Fruit fly (Drosophila melanogaster): ENCODE results near the gene Droj2.

The Droj2 gene

dm6 chr3R:13403032-13403459 is 21.1 kb downstream of the Droj2 start, which contains the start of gene Dpm3 (continued):
- peak; percentile 41 for TF ChIP-seq bcd (GFP tag; optimal IDR thresholded peaks at IDR 0.05)
- no peak for TF ChIP-seq ara (GFP tag; IDR thresholded peaks at IDR 0.05)
- peak; percentile 54 for TF ChIP-seq Xbp1 (GFP tag; optimal IDR thresholded peaks at IDR 0.05)
- peak; percentile 96 for TF ChIP-seq stwl (tag; optimal IDR thresholded peaks at IDR 0.05)
- TF ChIP-seq eyg (GFP tag; optimal IDR thresholded peaks at IDR 0.05): peak; percentile 23
- TF ChIP-seq CG10274 (GFP tag; optimal IDR thresholded peaks at IDR 0.05): no peak
- no peak for TF ChIP-seq Kr (GFP tag; optimal IDR thresholded peaks at IDR 0.05)
- TF ChIP-seq Hr3 (GFP tag; optimal IDR thresholded peaks at IDR 0.05): no peak
- TF ChIP-seq CG43689 (GFP tag; IDR thresholded peaks at IDR 0.05): no peak
- peak; percentile 0 for TF ChIP-seq CG2202 (tag; optimal IDR thresholded peaks at IDR 0.05)
- TF ChIP-seq Dbx (GFP tag; IDR thresholded peaks at IDR 0.05): 0 out of 3 replicates have a peak, but pooled peaks have one; percentile 38
- no peak for TF ChIP-seq dm (GFP tag; optimal IDR thresholded peaks at IDR 0.05)
- peak; percentile 9 for TF ChIP-seq CG7745 (tag; optimal IDR thresholded peaks at IDR 0.05)
- no peak for TF ChIP-seq CG14014 (GFP tag; IDR thresholded peaks at IDR 0.05)
- no peak for TF ChIP-seq Rx (GFP tag; IDR thresholded peaks at IDR 0.05)
- no peak for TF ChIP-seq CG16815 (GFP tag; optimal IDR thresholded peaks at IDR 0.05)
- no peak for TF ChIP-seq bab2 (GFP tag; optimal IDR thresholded peaks at IDR 0.05)
- no peak for TF ChIP-seq tgo (GFP tag; IDR thresholded peaks at IDR 0.05)
- TF ChIP-seq pho (GFP tag; optimal IDR thresholded peaks at IDR 0.05): peak; percentile 60
- TF ChIP-seq zf30C (GFP tag; optimal IDR thresholded peaks at IDR 0.05): no peak
- no peak for TF ChIP-seq CG33557 (GFP tag; optimal IDR thresholded peaks at IDR 0.05)
- no peak for TF ChIP-seq HLH3B (GFP tag; IDR thresholded peaks at IDR 0.05)
- no peak for TF ChIP-seq Aef1 (GFP tag; IDR thresholded peaks at IDR 0.05)
- peak; percentile 57 for TF ChIP-seq CG17802 (tag; optimal IDR thresholded peaks at IDR 0.05)
- TF ChIP-seq CG14860 (GFP tag; IDR thresholded peaks at IDR 0.05; ENCODE audit: partially characterized antibody): peak; percentile 91
- TF ChIP-seq Pdp1 (GFP tag; optimal IDR thresholded peaks at IDR 0.05): peak in 1 of 2 experiments; percentile 57
- TF ChIP-seq gce (GFP tag; IDR thresholded peaks at IDR 0.05): no peak
- peak; percentile 62; the same call in 1 of the 3 replicates for TF ChIP-seq otp (GFP tag; IDR thresholded peaks at IDR 0.05)
- no peak for TF ChIP-seq MTF-1 (GFP tag; optimal IDR thresholded peaks at IDR 0.05; ENCODE audit: borderline replicate concordance)
- peak; percentile 21 for TF ChIP-seq grau (tag; optimal IDR thresholded peaks at IDR 0.05)
- peak; percentile 93 for TF ChIP-seq CG3163 (GFP tag; optimal IDR thresholded peaks at IDR 0.05)
- no peak for TF ChIP-seq gt (GFP tag; IDR thresholded peaks at IDR 0.05)
- no peak for TF ChIP-seq CG4360 (GFP tag; IDR thresholded peaks at IDR 0.05)
- no peak for TF ChIP-seq CG13894 (tag; optimal IDR thresholded peaks at IDR 0.05)
- no peak for TF ChIP-seq CG15269 (tag; optimal IDR thresholded peaks at IDR 0.05)
- TF ChIP-seq CG3065 (GFP tag; optimal IDR thresholded peaks at IDR 0.05): peak; percentile 17
- TF ChIP-seq ATbp (GFP tag; optimal IDR thresholded peaks at IDR 0.05): no peak
- peak; percentile 97 for TF ChIP-seq Sry-δ (GFP tag; optimal IDR thresholded peaks at IDR 0.05)
- no peak for TF ChIP-seq BtbVII (GFP tag; optimal IDR thresholded peaks at IDR 0.05)
- TF ChIP-seq CG32772 (GFP tag; IDR thresholded peaks at IDR 0.05): no peak
- TF ChIP-seq esg (GFP tag; conservative IDR thresholded peaks at IDR 0.05): no peak
- TF ChIP-seq slbo (GFP tag; IDR thresholded peaks at IDR 0.05): peak; percentile 70
- TF ChIP-seq row (GFP tag; IDR thresholded peaks at IDR 0.05): peak; percentile 60
- TF ChIP-seq CG7357 (GFP tag; IDR thresholded peaks at IDR 0.05): no peak
- no peak for TF ChIP-seq cas (GFP tag; IDR thresholded peaks at IDR 0.05)
- TF ChIP-seq CG12071 (GFP tag; optimal IDR thresholded peaks at IDR 0.05): no peak
- no peak for TF ChIP-seq jing (GFP tag; optimal IDR thresholded peaks at IDR 0.05)
- no peak for TF ChIP-seq CG10321 (GFP tag; IDR thresholded peaks at IDR 0.05)
- peak; percentile 7 for TF ChIP-seq Dad (GFP tag; optimal IDR thresholded peaks at IDR 0.05)
- peak; percentile 95 for TF ChIP-seq Doc3 (GFP tag; IDR thresholded peaks at IDR 0.05; ENCODE audit: partially characterized antibody)
- TF ChIP-seq CG10565 (GFP tag; optimal IDR thresholded peaks at IDR 0.05): no peak
- TF ChIP-seq CG8478 (optimal IDR thresholded peaks at IDR 0.05): no peak
